Fruit fly (Drosophila melanogaster) Kc167 (cell line): ENCODE measurements around the gene Dhpr.

Experiments
- Myc ChIP-seq: fragments of >200 bp; optimal IDR thresholded peaks from 2 replicates; lab custom pipeline; 2017; ENCODE audit warnings: missing external identifiers
- Sin3A ChIP-seq: fragments of >200 bp; optimal IDR thresholded peaks from 2 replicates; lab custom pipeline; 2018; ENCODE audit warnings: missing external identifiers
- h ChIP-seq: fragments of >200 bp; optimal IDR thresholded peaks from 3 replicates; lab custom pipeline; 2018; ENCODE audit warnings: missing external identifiers
- psq ChIP-seq: fragments of >200 bp; optimal IDR thresholded peaks from 2 replicates; lab custom pipeline; 2017; ENCODE audit warnings: missing external identifiers

dm6 chr3L:9092356-9093103 is 41.8 kb upstream of the Dhpr start, which contains the start of gene CG32032:
- TF ChIP-seq Myc (lab: Kevin White, UChicago) (no peak), Sin3A (lab: Kevin White, UChicago) (no peak), psq (lab: Kevin White, UChicago) (no peak), h (no peak)
